Fruit fly (Drosophila melanogaster) whole organism, embryonic: Measurements from ENCODE around the gene ND-30.

Experiments
- BtbVII ChIP-seq: fragments of 200-800 bp; sonication (Bioruptor generic); optimal IDR thresholded peaks from 3 replicates; lab custom pipeline; 2017; ENCODE audit warnings: missing biosample characterization, mild to moderate bottlenecking, missing genetic modification characterization
- CG10366 ChIP-seq: fragments of 200-800 bp; sonication (Bioruptor generic); IDR thresholded peaks from 2 replicates; pipeline ENCODE4 v1.3.6; 2022; ENCODE audit warnings: missing biosample characterization, missing genetic modification characterization
- CG30431 ChIP-seq: fragments of 200-800 bp; sonication (Bioruptor generic); optimal IDR thresholded peaks from 2 replicates; lab custom pipeline; 2017; ENCODE audit warnings: missing biosample characterization, missing genetic modification characterization
- CG6854 ChIP-seq: fragments of 200-800 bp; sonication (Bioruptor generic); optimal IDR thresholded peaks from 3 replicates; lab custom pipeline; 2017; ENCODE audit warnings: missing biosample characterization, mild to moderate bottlenecking, missing genetic modification characterization
- Pdp1 ChIP-seq, 2 experiments: fragments of 200-800 bp; sonication (Bioruptor generic); optimal IDR thresholded peaks; 3 replicates each; lab custom pipeline; 2016; ENCODE audit warnings: missing biosample characterization in 2 of 2, missing genetic modification characterization in 2 of 2, mild to moderate bottlenecking in 1 of 2, moderate library complexity in 1 of 2
- cg ChIP-seq: fragments of 200-800 bp; sonication (Bioruptor generic); optimal IDR thresholded peaks from 3 replicates; lab custom pipeline; 2019; ENCODE audit warnings: missing biosample characterization, mild to moderate bottlenecking, missing genetic modification characterization, moderate library complexity
- dati ChIP-seq: fragments of 200-800 bp; sonication (Bioruptor generic); IDR thresholded peaks from 2 replicates; pipeline ENCODE4 v1.3.6; 2022; ENCODE audit warnings: missing biosample characterization, missing genetic modification characterization
- unpg ChIP-seq: fragments of 200-800 bp; sonication (Bioruptor generic); optimal IDR thresholded peaks from 3 replicates; lab custom pipeline; 2018; ENCODE audit warnings: missing biosample characterization, mild to moderate bottlenecking, missing genetic modification characterization, moderate library complexity

DNA sequence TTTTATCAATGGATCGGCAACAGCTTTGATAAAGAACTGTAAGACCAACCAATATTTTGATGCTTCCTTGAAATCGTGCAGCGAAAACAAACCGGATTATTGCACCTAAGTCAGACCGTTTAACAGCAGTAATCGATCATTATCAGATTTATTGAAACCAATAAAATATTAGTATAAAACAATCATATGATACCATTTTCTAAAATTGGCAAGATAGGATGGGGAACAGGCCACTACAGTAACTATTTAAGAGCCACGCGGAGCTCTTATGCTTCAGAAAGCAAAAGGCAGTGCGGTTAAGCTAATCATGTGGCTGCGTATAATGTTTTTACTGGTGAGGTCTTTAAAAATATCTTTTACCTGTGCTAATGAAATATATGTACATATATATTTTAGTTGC lies 27.0 kb upstream of the ND-30 start, which contains the start of gene CG32284:
- no peak for TF ChIP-seq cg
- TF ChIP-seq CG10366 (GFP tag; lab: Robert Waterston, UW), result no peak
- no peak for TF ChIP-seq unpg (GFP tag; lab: Kevin White, UChicago)
- no peak for TF ChIP-seq CG6854
- TF ChIP-seq CG30431 (GFP tag; lab: Kevin White, UChicago), result no peak
- TF ChIP-seq Pdp1 (GFP tag; optimal IDR thresholded peaks at IDR 0.05; lab: Kevin White, UChicago), result no peak
- no peak for TF ChIP-seq BtbVII
- no peak for TF ChIP-seq dati (GFP tag; lab: Robert Waterston, UW)
